Fruit fly (Drosophila melanogaster): ENCODE data around the gene CASK.
A peak's percentile ranks its signal among the peaks of the same experiment; 100 is the strongest.

The CASK gene

dm6 chr3R:21828785-21829486 is 6.5 kb upstream of the CASK start (continued):
- peak; percentile 73 for TF ChIP-seq spab (GFP tag; optimal IDR thresholded peaks at IDR 0.05)
- peak; percentile 89 for TF ChIP-seq Hr4 (GFP tag; optimal IDR thresholded peaks at IDR 0.05)
- peak; percentile 64 for TF ChIP-seq CG9139 (GFP tag; optimal IDR thresholded peaks at IDR 0.05)
- TF ChIP-seq CG31627 (GFP tag; optimal IDR thresholded peaks at IDR 0.05) = no peak
- peak; percentile 82 for TF ChIP-seq CG6163 (GFP tag; IDR thresholded peaks at IDR 0.05)
- peak; percentile 52 for TF ChIP-seq Sox14 (GFP tag; optimal IDR thresholded peaks at IDR 0.05)
- peak; percentile 76 for TF ChIP-seq eg (GFP tag; IDR thresholded peaks at IDR 0.05)
- peak; percentile 54; the same call in 1 of the 2 replicates for TF ChIP-seq CG11294 (GFP tag; IDR thresholded peaks at IDR 0.05)
- TF ChIP-seq CG8632 (GFP tag; optimal IDR thresholded peaks at IDR 0.05) = peak; percentile 40

- peak; percentile 44 for TF ChIP-seq lz (GFP tag; optimal IDR thresholded peaks at IDR 0.05)
- peak; percentile 3 for TF ChIP-seq Hr4 (GFP tag; optimal IDR thresholded peaks at IDR 0.05)
- TF ChIP-seq acj6 (GFP tag; optimal IDR thresholded peaks at IDR 0.05) = peak; percentile 12
- peak; percentile 72 for TF ChIP-seq fkh (GFP tag; optimal IDR thresholded peaks at IDR 0.05)
- TF ChIP-seq CG31627 (GFP tag; optimal IDR thresholded peaks at IDR 0.05) = peak; percentile 60
- TF ChIP-seq pdm3 (GFP tag; optimal IDR thresholded peaks at IDR 0.05) = peak; percentile 17
- TF ChIP-seq Lpt (GFP tag; optimal IDR thresholded peaks at IDR 0.05) = no peak
- no peak for TF ChIP-seq CG16779 (tag; optimal IDR thresholded peaks at IDR 0.05)
- peak; percentile 41 for TF ChIP-seq CG10631 (GFP tag; optimal IDR thresholded peaks at IDR 0.05)
- peak; percentile 60 for TF ChIP-seq Hr39 (GFP tag; optimal IDR thresholded peaks at IDR 0.05)
- peak; percentile 35 for TF ChIP-seq topi (GFP tag; optimal IDR thresholded peaks at IDR 0.05)
- no peak for TF ChIP-seq CG3919 (GFP tag; optimal IDR thresholded peaks at IDR 0.05)
- TF ChIP-seq CG11902 (GFP tag; optimal IDR thresholded peaks at IDR 0.05) = peak; percentile 8
- peak; percentile 25 for TF ChIP-seq Ets21C (GFP tag; optimal IDR thresholded peaks at IDR 0.05)
- peak; percentile 73 for TF ChIP-seq Eip78C (GFP tag)
- TF ChIP-seq Met (GFP tag; optimal IDR thresholded peaks at IDR 0.05) = peak; percentile 22
- TF ChIP-seq CG9139 (GFP tag; optimal IDR thresholded peaks at IDR 0.05) = no peak
- peak; percentile 16 for TF ChIP-seq CG32006 (GFP tag; optimal IDR thresholded peaks at IDR 0.05)
- peak; percentile 20 for TF ChIP-seq OdsH (GFP tag; optimal IDR thresholded peaks at IDR 0.05)
- peak; percentile 41; the same call in 1 of the 2 replicates for TF ChIP-seq CG15336 (GFP tag; IDR thresholded peaks at IDR 0.05)
- peak; percentile 11 for TF ChIP-seq Sox102F (GFP tag; optimal IDR thresholded peaks at IDR 0.05)
- peak; percentile 56 for TF ChIP-seq svp (GFP tag)
- no peak for TF ChIP-seq CG6276 (GFP tag; optimal IDR thresholded peaks at IDR 0.05)
- no peak for TF ChIP-seq dac (GFP tag; optimal IDR thresholded peaks at IDR 0.05)
- no peak for TF ChIP-seq CG6854 (GFP tag; optimal IDR thresholded peaks at IDR 0.05)
- TF ChIP-seq CG8632 (GFP tag; optimal IDR thresholded peaks at IDR 0.05) = no peak
- TF ChIP-seq esn (GFP tag; optimal IDR thresholded peaks at IDR 0.05) = peak; percentile 26
- TF ChIP-seq CG7368 (GFP tag; optimal IDR thresholded peaks at IDR 0.05) = no peak
- no peak for TF ChIP-seq CG34406 (GFP tag; optimal IDR thresholded peaks at IDR 0.05)
- no peak for TF ChIP-seq vri (GFP tag; optimal IDR thresholded peaks at IDR 0.05)
Observed at dm6 chr3R:21828040-21828526, 5.6 kb upstream of the CASK start.

dm6 chr3R:21827453-21828039 is 5.1 kb upstream of the CASK start:
- TF ChIP-seq ss (GFP tag; optimal IDR thresholded peaks at IDR 0.05) = peak in 1 of 2 experiments; percentile 1
- TF ChIP-seq CG7368 (GFP tag; optimal IDR thresholded peaks at IDR 0.05) = no peak
- TF ChIP-seq achi (GFP tag; optimal IDR thresholded peaks at IDR 0.05) = peak; percentile 52
- no peak for TF ChIP-seq CG16779 (tag; optimal IDR thresholded peaks at IDR 0.05)
- TF ChIP-seq CG8119 (GFP tag; IDR thresholded peaks at IDR 0.05) = no peak; the same call in 2 of the 3 replicates
- 0 out of 2 replicates have a peak, but pooled peaks have one; percentile 12 for TF ChIP-seq Gug (GFP tag; IDR thresholded peaks at IDR 0.05)
- TF ChIP-seq net (GFP tag; optimal IDR thresholded peaks at IDR 0.05) = no peak
- no peak for TF ChIP-seq CG6854 (GFP tag; optimal IDR thresholded peaks at IDR 0.05)
- peak; percentile 67 for TF ChIP-seq Hr39 (GFP tag; optimal IDR thresholded peaks at IDR 0.05)
- TF ChIP-seq CG3032 (tag; optimal IDR thresholded peaks at IDR 0.05) = peak; percentile 15
- peak; percentile 56 for TF ChIP-seq Sox14 (GFP tag; optimal IDR thresholded peaks at IDR 0.05)
- TF ChIP-seq Met (GFP tag; optimal IDR thresholded peaks at IDR 0.05) = peak; percentile 81
- TF ChIP-seq salr (GFP tag; optimal IDR thresholded peaks at IDR 0.05) = peak in 1 of 2 experiments; percentile 15
- TF ChIP-seq Eip75B (GFP tag; optimal IDR thresholded peaks at IDR 0.05) = peak; percentile 25
- no peak for TF ChIP-seq Eip93F (GFP tag; optimal IDR thresholded peaks at IDR 0.05)
- TF ChIP-seq CG11762 (GFP tag; optimal IDR thresholded peaks at IDR 0.05; ENCODE audit: insufficient read depth) = peak; percentile 8
- TF ChIP-seq acj6 (GFP tag; optimal IDR thresholded peaks at IDR 0.05) = peak; percentile 58
- no peak for TF ChIP-seq dsx (GFP tag; optimal IDR thresholded peaks at IDR 0.05; ENCODE audit: poor library complexity, severe bottlenecking)
- TF ChIP-seq CG6808 (GFP tag; optimal IDR thresholded peaks at IDR 0.05) = no peak

Measured in whole organism, prepupa.